Worm (Caenorhabditis elegans): ENCODE data around the gene srh-67.

srh-67 gene

DNA sequence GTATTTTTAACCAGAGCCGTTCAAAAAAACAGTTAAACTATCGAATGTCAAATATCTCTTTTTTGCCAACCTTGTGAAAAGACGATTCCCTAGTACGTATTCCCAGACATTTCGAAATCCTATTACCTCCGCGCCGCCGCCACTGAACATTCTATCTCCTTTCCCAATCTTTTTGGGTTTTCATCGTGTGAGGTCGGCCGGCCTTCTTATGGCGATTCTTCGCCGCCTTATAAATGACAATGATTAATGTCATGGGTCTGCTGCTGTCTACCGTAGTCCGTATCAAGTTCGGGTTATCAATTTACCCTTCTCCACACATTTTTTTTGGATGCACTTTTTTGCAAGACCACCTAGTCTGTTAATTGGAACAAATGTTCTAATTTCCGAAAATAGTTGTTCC lies 40.9 kb downstream of the srh-67 start:
- no peak for TF ChIP-seq ceh-18 (tag; optimal IDR thresholded peaks at IDR 0.05)
- no peak for TF ChIP-seq madf-2 (tag; optimal IDR thresholded peaks at IDR 0.05)
- no peak for TF ChIP-seq nfya-1 (tag; optimal IDR thresholded peaks at IDR 0.05)
- no peak for TF ChIP-seq fkh-10 (GFP tag; optimal IDR thresholded peaks at IDR 0.05)
- no peak for TF ChIP-seq dmd-4 (tag; optimal IDR thresholded peaks at IDR 0.05; ENCODE audit: borderline replicate concordance)
- no peak for TF ChIP-seq npax-4 (tag; optimal IDR thresholded peaks at IDR 0.05)
- TF ChIP-seq pqm-1 (tag; optimal IDR thresholded peaks at IDR 0.05), result no peak
- TF ChIP-seq syd-9 (tag; optimal IDR thresholded peaks at IDR 0.05), result no peak
- TF ChIP-seq fkh-6 (tag; optimal IDR thresholded peaks at IDR 0.05), result no peak
- TF ChIP-seq ref-2 (tag; optimal IDR thresholded peaks at IDR 0.05), result no peak
- TF ChIP-seq C08G9.2 (tag; optimal IDR thresholded peaks at IDR 0.05), result no peak
- TF ChIP-seq lin-11 (tag; optimal IDR thresholded peaks at IDR 0.05), result no peak
- TF ChIP-seq ceh-34 (tag; optimal IDR thresholded peaks at IDR 0.05), result no peak
- no peak for TF ChIP-seq K02D7.2 (tag; optimal IDR thresholded peaks at IDR 0.05)
- no peak for TF ChIP-seq ceh-19 (GFP tag; optimal IDR thresholded peaks at IDR 0.05)
- no peak for TF ChIP-seq ceh-22 (tag; optimal IDR thresholded peaks at IDR 0.05)
- TF ChIP-seq ceh-6 (GFP tag; optimal IDR thresholded peaks at IDR 0.05), result no peak
- TF ChIP-seq hlh-30 (tag; optimal IDR thresholded peaks at IDR 0.05; ENCODE audit: insufficient read depth), result no peak

DNA sequence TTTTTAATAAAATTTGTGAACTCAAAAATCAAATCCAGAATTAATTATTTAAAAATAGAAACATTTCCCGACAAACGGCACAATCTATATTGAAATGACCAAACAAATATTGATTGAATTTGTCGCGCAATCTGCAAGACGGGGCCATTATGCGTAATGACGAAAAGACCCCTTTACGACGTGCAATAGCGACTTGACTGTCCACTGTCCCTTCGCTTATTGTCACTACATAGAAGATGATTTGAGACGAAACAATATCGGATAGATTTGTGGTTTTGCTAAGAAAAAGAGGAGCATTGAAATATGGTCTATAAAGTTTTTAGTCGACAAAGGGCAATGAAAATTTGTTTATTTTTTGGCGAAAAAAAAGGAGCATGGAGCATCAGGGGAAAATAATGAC lies 42.2 kb downstream of the srh-67 start:
- TF ChIP-seq sdc-2 (tag; optimal IDR thresholded peaks at IDR 0.05) (peak; percentile 97), F13H6.1 (tag; optimal IDR thresholded peaks at IDR 0.05) (no peak), pha-4 (tag; optimal IDR thresholded peaks at IDR 0.05) (no peak)

DNA sequence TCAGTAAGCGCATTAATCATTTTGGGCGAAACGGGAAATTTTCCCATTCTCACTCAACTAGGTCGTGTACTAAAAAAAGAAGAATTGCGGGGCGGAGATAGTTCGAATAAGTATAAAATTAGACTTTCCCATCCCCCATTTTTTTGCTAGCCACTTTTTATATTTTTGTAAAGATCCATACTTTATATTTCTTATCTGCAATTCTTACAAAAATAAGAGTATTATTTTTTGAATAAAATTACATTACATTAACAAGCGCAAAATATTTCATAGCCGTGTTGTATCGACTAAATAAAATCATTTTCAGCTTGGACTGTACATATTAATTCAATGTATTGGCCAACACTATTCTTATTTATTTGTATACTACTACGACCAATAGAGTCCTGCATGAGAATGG lies 46.8 kb downstream of the srh-67 start, which contains the start of gene F49C5.11:
F49C5.11 (plus strand) TSS at position 301 of the 400 bp plus-strand sequence.
- TF ChIP-seq ceh-22 (tag; optimal IDR thresholded peaks at IDR 0.05), result no peak
- no peak for TF ChIP-seq ref-2 (tag; optimal IDR thresholded peaks at IDR 0.05)
- TF ChIP-seq elt-4 (tag; optimal IDR thresholded peaks at IDR 0.05), result no peak
- no peak for TF ChIP-seq che-1 (tag; optimal IDR thresholded peaks at IDR 0.05)
- no peak for TF ChIP-seq eyg-1 (tag; optimal IDR thresholded peaks at IDR 0.05)
- TF ChIP-seq nhr-11 (tag; optimal IDR thresholded peaks at IDR 0.05), result no peak
- TF ChIP-seq mec-3 (tag; optimal IDR thresholded peaks at IDR 0.05; ENCODE audit: borderline replicate concordance), result no peak
- TF ChIP-seq ttx-3 (tag; optimal IDR thresholded peaks at IDR 0.05), result no peak

Measured in whole organism, late embryonic.